Worm (Caenorhabditis elegans) whole organism, L4 larva: ENCODE results near the gene abu-7.

Source experiments
- ama-1 ChIP-seq: fragments of 150-350 bp; optimal IDR thresholded peaks from 2 replicates; lab custom pipeline; 2014; ENCODE audit warnings: inconsistent platforms, mixed read lengths
- egl-43 ChIP-seq: fragments of 200-800 bp; sonication (Bioruptor generic); IDR thresholded peaks from 2 replicates; pipeline ENCODE4 v1.3.6; 2022; ENCODE audit warnings: missing genetic modification reagents, missing genetic modification characterization, missing compliant biosample characterization
- lin-15B ChIP-seq: fragments of 150-350 bp; sonication (generic microtip); optimal IDR thresholded peaks from 3 replicates; lab custom pipeline; 2014; ENCODE audit warnings: missing biosample characterization, missing genetic modification characterization
- pha-4 ChIP-seq, 2 experiments: fragments of 150-350 bp in 1 of 2; fragments of 200-800 bp in 1 of 2; sonication (Bioruptor generic) in 1 of 2; IDR thresholded peaks in 1 of 2; optimal IDR thresholded peaks in 1 of 2; 2 replicates each; pipeline versions ENCODE4 v1.3.6 to Lab custom; 2014 to 2022; ENCODE audit warnings: missing genetic modification characterization in 2 of 2, missing genetic modification reagents in 2 of 2, missing biosample characterization in 1 of 2, missing compliant biosample characterization in 1 of 2
- php-3 ChIP-seq: fragments of 200-800 bp; sonication (Bioruptor generic); IDR thresholded peaks from 2 replicates; pipeline ENCODE4 v1.3.6; 2022; ENCODE audit warnings: missing genetic modification reagents, missing genetic modification characterization, missing compliant biosample characterization
- pqm-1 ChIP-seq: sonication (generic microtip); optimal IDR thresholded peaks from 2 replicates; lab custom pipeline; 2017; ENCODE audit warnings: missing biosample characterization, missing genetic modification characterization
- snpc-4 ChIP-seq: fragments of 150-350 bp; optimal IDR thresholded peaks from 2 replicates; lab custom pipeline; 2014; ENCODE audit warnings: missing biosample characterization, missing genetic modification characterization
- unc-62 ChIP-seq, 3 experiments: fragments of 150-350 bp in 1 of 3; sonication (generic microtip); optimal IDR thresholded peaks in 2 of 3; peaks in 1 of 3; 1 replicate in 1 of 3; 2 replicates in 2 of 3; lab custom pipeline; 2014 to 2017; ENCODE audit warnings: missing biosample characterization in 3 of 3, missing genetic modification characterization in 3 of 3, missing genetic modification reagents in 3 of 3, missing genotype in 1 of 3

DNA sequence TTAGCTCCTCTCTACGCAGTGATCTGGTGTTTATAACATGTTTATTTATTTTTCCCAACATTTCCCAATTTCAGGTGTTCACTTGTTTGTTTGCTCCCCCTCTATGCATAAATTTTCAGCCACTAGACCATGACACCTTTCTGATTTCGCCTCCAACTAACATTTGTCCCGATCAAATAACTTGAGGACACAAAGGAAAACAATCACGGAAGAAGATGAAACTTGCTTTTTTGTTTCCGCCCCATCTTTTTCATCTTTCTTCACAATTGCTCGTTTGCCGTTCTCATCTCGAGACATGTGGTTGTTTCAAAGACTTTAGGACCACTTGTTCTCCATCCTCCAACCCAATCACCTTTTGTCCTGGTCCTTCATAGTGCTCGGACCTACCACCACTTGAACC, 37.8 kb downstream of the abu-7 start, which contains the start of gene F14F9.5:
- TF ChIP-seq pqm-1 (tag; lab: Kevin White, UChicago) (no peak), php-3 (no peak), unc-62 (GFP tag; optimal IDR thresholded peaks at IDR 0.05 in 1 of 2; lab: Kevin White, UChicago) (no peak), unc-62 (tag; optimal IDR thresholded peaks at IDR 0.05; lab: Kevin White, UChicago) (no peak), lin-15B (tag; lab: Kevin White, UChicago) (no peak), snpc-4 (no peak), egl-43 (no peak), pha-4 (GFP tag; IDR thresholded peaks at IDR 0.05; lab: Robert Waterston, UW) (no peak), pha-4 (tag; optimal IDR thresholded peaks at IDR 0.05; lab: Kevin White, UChicago) (no peak), ama-1 (lab: Kevin White, UChicago) (no peak)
